Worm (Caenorhabditis elegans) whole organism, late embryonic: ENCODE results near the gene Y38E10A.28.

Source experiments
- C08G9.2 ChIP-seq: sonication (generic microtip); optimal IDR thresholded peaks from 2 replicates; lab custom pipeline; 2016; ENCODE audit warnings: mild to moderate bottlenecking, missing genetic modification characterization, moderate library complexity, missing compliant biosample characterization
- C38D4.7 ChIP-seq: fragments of 200-800 bp; sonication (Bioruptor generic); optimal IDR thresholded peaks from 2 replicates; lab custom pipeline; 2018; ENCODE audit warnings: mild to moderate bottlenecking, missing genetic modification characterization, moderate library complexity, missing compliant biosample characterization
- F13H6.1 ChIP-seq: sonication (generic microtip); optimal IDR thresholded peaks from 2 replicates; lab custom pipeline; 2016; ENCODE audit warnings: missing genetic modification characterization, missing compliant biosample characterization
- K02D7.2 ChIP-seq: sonication (generic microtip); optimal IDR thresholded peaks from 2 replicates; lab custom pipeline; 2017; ENCODE audit warnings: mild to moderate bottlenecking, missing genetic modification characterization, missing compliant biosample characterization
- K09A11.1 ChIP-seq: sonication (generic microtip); optimal IDR thresholded peaks from 2 replicates; lab custom pipeline; 2017; ENCODE audit warnings: antibody characterized with exemption, mild to moderate bottlenecking, missing genetic modification characterization, missing compliant biosample characterization; ENCODE audit not compliant: insufficient read depth
- Y22D7AL.16 ChIP-seq: sonication (generic microtip); optimal IDR thresholded peaks from 2 replicates; lab custom pipeline; 2016; ENCODE audit warnings: missing genetic modification characterization, missing compliant biosample characterization
- ama-1 ChIP-seq: fragments of 150-350 bp; optimal IDR thresholded peaks from 2 replicates; lab custom pipeline; 2014
- ceh-18 ChIP-seq: sonication (generic microtip); optimal IDR thresholded peaks from 2 replicates; lab custom pipeline; 2016; ENCODE audit warnings: missing genetic modification characterization, missing compliant biosample characterization
- ceh-2 ChIP-seq: sonication (generic microtip); optimal IDR thresholded peaks from 2 replicates; lab custom pipeline; 2016; ENCODE audit warnings: missing genotype, missing genetic modification characterization, missing compliant biosample characterization
- ceh-31 ChIP-seq: sonication (generic microtip); optimal IDR thresholded peaks from 2 replicates; lab custom pipeline; 2016; ENCODE audit warnings: missing genetic modification characterization, missing compliant biosample characterization
- ceh-34 ChIP-seq: sonication (generic microtip); optimal IDR thresholded peaks from 2 replicates; lab custom pipeline; 2016; ENCODE audit warnings: mild to moderate bottlenecking, missing genetic modification characterization, missing compliant biosample characterization
- ceh-45 ChIP-seq: fragments of 200-800 bp; sonication (Bioruptor generic); IDR thresholded peaks from 2 replicates; pipeline ENCODE4 v1.3.6; 2022; ENCODE audit warnings: missing genetic modification reagents, missing genetic modification characterization, missing compliant biosample characterization
- ceh-9 ChIP-seq: sonication (generic microtip); optimal IDR thresholded peaks from 2 replicates; lab custom pipeline; 2016; ENCODE audit warnings: mild to moderate bottlenecking, missing genetic modification characterization, inconsistent platforms, missing compliant biosample characterization
- che-1 ChIP-seq: sonication (generic microtip); optimal IDR thresholded peaks from 2 replicates; lab custom pipeline; 2016; ENCODE audit warnings: mild to moderate bottlenecking, missing genetic modification characterization, missing compliant biosample characterization
- dmd-4 ChIP-seq: sonication (generic microtip); optimal IDR thresholded peaks from 2 replicates; lab custom pipeline; 2016; ENCODE audit warnings: borderline replicate concordance, missing genetic modification characterization, missing compliant biosample characterization
- dve-1 ChIP-seq: sonication (generic microtip); optimal IDR thresholded peaks from 2 replicates; lab custom pipeline; 2017; ENCODE audit warnings: antibody characterized with exemption, mild to moderate bottlenecking, missing genetic modification characterization, missing compliant biosample characterization
- elt-2 ChIP-seq: sonication (generic microtip); optimal IDR thresholded peaks from 2 replicates; lab custom pipeline; 2016; ENCODE audit warnings: missing genetic modification reagents, missing genetic modification characterization, missing compliant biosample characterization
- ets-4 ChIP-seq: sonication (generic microtip); optimal IDR thresholded peaks from 2 replicates; lab custom pipeline; 2016; ENCODE audit warnings: missing genetic modification characterization, missing compliant biosample characterization
- fax-1 ChIP-seq: sonication (generic microtip); optimal IDR thresholded peaks from 2 replicates; lab custom pipeline; 2016; ENCODE audit warnings: missing genotype, missing genetic modification characterization, missing compliant biosample characterization
- fkh-6 ChIP-seq: sonication (generic microtip); optimal IDR thresholded peaks from 2 replicates; lab custom pipeline; 2016; ENCODE audit warnings: missing genetic modification characterization, missing compliant biosample characterization
- gmeb-2 ChIP-seq: sonication (generic microtip); optimal IDR thresholded peaks from 2 replicates; lab custom pipeline; 2016; ENCODE audit warnings: missing genetic modification characterization, inconsistent platforms, missing compliant biosample characterization
- hlh-6 ChIP-seq: sonication (generic microtip); optimal IDR thresholded peaks from 2 replicates; lab custom pipeline; 2016; ENCODE audit warnings: missing genotype, missing genetic modification characterization, missing compliant biosample characterization
- hlh-8 ChIP-seq: sonication (generic microtip); optimal IDR thresholded peaks from 2 replicates; lab custom pipeline; 2016; ENCODE audit warnings: missing genotype, missing genetic modification characterization, missing compliant biosample characterization
- lim-6 ChIP-seq: sonication (generic microtip); optimal IDR thresholded peaks from 2 replicates; lab custom pipeline; 2016; ENCODE audit warnings: missing genetic modification characterization, missing compliant biosample characterization
- lin-11 ChIP-seq: fragments of 200-800 bp; sonication (Bioruptor generic); optimal IDR thresholded peaks from 2 replicates; lab custom pipeline; 2018; ENCODE audit warnings: mild to moderate bottlenecking, missing genetic modification characterization, missing compliant biosample characterization
- madf-2 ChIP-seq: sonication (generic microtip); optimal IDR thresholded peaks from 2 replicates; lab custom pipeline; 2017; ENCODE audit warnings: missing genetic modification characterization, missing compliant biosample characterization
- mec-3 ChIP-seq: sonication (generic microtip); optimal IDR thresholded peaks from 2 replicates; lab custom pipeline; 2016; ENCODE audit warnings: borderline replicate concordance, missing genetic modification characterization, missing compliant biosample characterization
- nfya-1 ChIP-seq: sonication (generic microtip); optimal IDR thresholded peaks from 2 replicates; lab custom pipeline; 2017; ENCODE audit warnings: missing genetic modification characterization, mild to moderate bottlenecking, missing compliant biosample characterization, antibody characterized with exemption, moderate library complexity
- odd-2 ChIP-seq: sonication (generic microtip); optimal IDR thresholded peaks from 2 replicates; lab custom pipeline; 2017; ENCODE audit warnings: antibody characterized with exemption, mild to moderate bottlenecking, missing genetic modification characterization, missing compliant biosample characterization
- pag-3 ChIP-seq: sonication (generic microtip); optimal IDR thresholded peaks from 2 replicates; lab custom pipeline; 2016; ENCODE audit warnings: missing compliant biosample characterization, missing genetic modification characterization, borderline replicate concordance
- pat-9 ChIP-seq: fragments of 200-800 bp; sonication (Bioruptor generic); optimal IDR thresholded peaks from 2 replicates; lab custom pipeline; 2018; ENCODE audit warnings: mild to moderate bottlenecking, missing genetic modification characterization, moderate library complexity, missing compliant biosample characterization
- pha-4 ChIP-seq: fragments of 150-350 bp; optimal IDR thresholded peaks from 2 replicates; lab custom pipeline; 2018; ENCODE audit warnings: missing biosample characterization, missing genetic modification reagents, missing genetic modification characterization
- pqm-1 ChIP-seq: sonication (generic microtip); optimal IDR thresholded peaks from 2 replicates; lab custom pipeline; 2016; ENCODE audit warnings: missing genetic modification characterization, missing compliant biosample characterization
- ref-2 ChIP-seq: sonication (generic microtip); optimal IDR thresholded peaks from 2 replicates; lab custom pipeline; 2016; ENCODE audit warnings: missing genetic modification characterization, missing compliant biosample characterization
- sdc-2 ChIP-seq: sonication (generic microtip); optimal IDR thresholded peaks from 2 replicates; lab custom pipeline; 2016; ENCODE audit warnings: missing genotype, missing genetic modification characterization, missing compliant biosample characterization
- sox-4 ChIP-seq: sonication (generic microtip); optimal IDR thresholded peaks from 2 replicates; lab custom pipeline; 2017; ENCODE audit warnings: mild to moderate bottlenecking, missing genetic modification characterization, inconsistent platforms, missing compliant biosample characterization
- tbx-2 ChIP-seq: sonication (generic microtip); optimal IDR thresholded peaks from 2 replicates; lab custom pipeline; 2016; ENCODE audit warnings: missing genetic modification characterization, missing compliant biosample characterization
- tbx-7 ChIP-seq: sonication (generic microtip); optimal IDR thresholded peaks from 2 replicates; lab custom pipeline; 2016; ENCODE audit warnings: missing genotype, missing genetic modification characterization, missing compliant biosample characterization
- ttx-3 ChIP-seq: sonication (generic microtip); optimal IDR thresholded peaks from 2 replicates; lab custom pipeline; 2016; ENCODE audit warnings: missing genetic modification reagents, missing genetic modification characterization, missing compliant biosample characterization
- unc-3 ChIP-seq, 2 experiments: fragments of 200-800 bp in 1 of 2; sonication (Bioruptor generic) in 1 of 2; sonication (generic microtip) in 1 of 2; conservative IDR thresholded peaks in 1 of 2; optimal IDR thresholded peaks in 1 of 2; 2 replicates each; pipeline versions ENCODE4 v1.3.6 to Lab custom; 2016 to 2022; ENCODE audit warnings: missing compliant biosample characterization in 2 of 2, missing genetic modification characterization in 2 of 2, missing genetic modification reagents in 1 of 2
- unc-42 ChIP-seq: sonication (generic microtip); optimal IDR thresholded peaks from 2 replicates; lab custom pipeline; 2016; ENCODE audit warnings: missing genotype, missing genetic modification characterization, missing compliant biosample characterization
- ztf-16 ChIP-seq: sonication (generic microtip); optimal IDR thresholded peaks from 2 replicates; lab custom pipeline; 2017; ENCODE audit warnings: missing genetic modification characterization, missing compliant biosample characterization

Gene Y38E10A.28

ce11 chrII:12617586-12617985 lies 11.9 kb upstream of the Y38E10A.28 start, which contains the start of gene nspe-3:
nspe-3 (plus strand) TSS chrII:12617886.
- TF ChIP-seq K09A11.1 (tag; lab: Kevin White, UChicago) (no peak), ztf-16 (tag; lab: Kevin White, UChicago) (no peak), mec-3 (tag; lab: Kevin White, UChicago) (no peak), C38D4.7 (GFP tag; lab: Kevin White, UChicago) (no peak), sdc-2 (tag; lab: Kevin White, UChicago) (no peak), fax-1 (tag; lab: Kevin White, UChicago) (no peak), C08G9.2 (tag; lab: Kevin White, UChicago) (no peak), K02D7.2 (no peak), ceh-31 (tag; lab: Kevin White, UChicago) (no peak), dmd-4 (no peak), che-1 (tag; lab: Kevin White, UChicago) (no peak), unc-42 (tag; lab: Kevin White, UChicago) (no peak), hlh-6 (tag; lab: Kevin White, UChicago) (no peak), Y22D7AL.16 (tag; lab: Kevin White, UChicago) (no peak), lim-6 (tag; lab: Kevin White, UChicago) (no peak), sox-4 (tag; lab: Kevin White, UChicago) (no peak), F13H6.1 (tag; lab: Kevin White, UChicago) (no peak), ceh-18 (tag; lab: Kevin White, UChicago) (no peak), tbx-7 (tag; lab: Kevin White, UChicago) (no peak)

- TF ChIP-seq pag-3 (tag; lab: Kevin White, UChicago) (no peak), elt-2 (tag; lab: Kevin White, UChicago) (no peak), gmeb-2 (no peak), K09A11.1 (tag; lab: Kevin White, UChicago) (no peak), odd-2 (tag; lab: Kevin White, UChicago) (no peak), fkh-6 (no peak), ceh-45 (GFP tag; lab: Robert Waterston, UW) (no peak), madf-2 (no peak), ref-2 (tag; lab: Kevin White, UChicago) (no peak), unc-3 (GFP tag; conservative IDR thresholded peaks at IDR 0.05; lab: Robert Waterston, UW) (no peak), unc-3 (tag; optimal IDR thresholded peaks at IDR 0.05; lab: Kevin White, UChicago) (no peak), ama-1 (lab: Kevin White, UChicago) (no peak), ceh-34 (tag; lab: Kevin White, UChicago) (no peak), hlh-8 (tag; lab: Kevin White, UChicago) (no peak), C08G9.2 (tag; lab: Kevin White, UChicago) (no peak), mec-3 (tag; lab: Kevin White, UChicago) (no peak), C38D4.7 (GFP tag; lab: Kevin White, UChicago) (no peak), nfya-1 (no peak), ttx-3 (no peak), dve-1 (tag; lab: Kevin White, UChicago) (no peak), tbx-2 (tag; lab: Kevin White, UChicago) (no peak)
These were observed 10.2 kb upstream of the Y38E10A.28 start, which contains the start of gene nspe-2 for ce11 chrII:12619288-12619687. nspe-2 (minus strand) TSS chrII:12619388.

ce11 chrII:12620764-12621163 lies 8.7 kb upstream of the Y38E10A.28 start, which contains the start of gene nspe-1:
nspe-1 (minus strand) TSS chrII:12620864.
- TF ChIP-seq lin-11 (tag; lab: Kevin White, UChicago), result no peak
- no peak for TF ChIP-seq pha-4 (tag; lab: Kevin White, UChicago)
- no peak for TF ChIP-seq pat-9 (tag; lab: Kevin White, UChicago)
- no peak for TF ChIP-seq tbx-7 (tag; lab: Kevin White, UChicago)
- no peak for TF ChIP-seq ets-4
- no peak for TF ChIP-seq ceh-2
- TF ChIP-seq hlh-6 (tag; lab: Kevin White, UChicago), result no peak
- no peak for TF ChIP-seq ceh-9 (tag; lab: Kevin White, UChicago)
- no peak for TF ChIP-seq pqm-1
- TF ChIP-seq ttx-3, result no peak
- no peak for TF ChIP-seq fkh-6
